Worm (Caenorhabditis elegans) whole organism, L2 larva: ENCODE measurements around the gene lem-2.

ENCODE experiments used
- lin-13 ChIP-seq: fragments of 150-350 bp; optimal IDR thresholded peaks from 2 replicates; lab custom pipeline; 2014; ENCODE audit warnings: missing biosample characterization, missing genetic modification reagents, missing genetic modification characterization
- nhr-11 ChIP-seq: fragments of 150-350 bp; optimal IDR thresholded peaks from 2 replicates; lab custom pipeline; 2014; ENCODE audit warnings: missing biosample characterization, missing genetic modification characterization
- nhr-12 ChIP-seq: fragments of 150-350 bp; optimal IDR thresholded peaks from 2 replicates; lab custom pipeline; 2014; ENCODE audit warnings: missing biosample characterization, missing genetic modification characterization

DNA sequence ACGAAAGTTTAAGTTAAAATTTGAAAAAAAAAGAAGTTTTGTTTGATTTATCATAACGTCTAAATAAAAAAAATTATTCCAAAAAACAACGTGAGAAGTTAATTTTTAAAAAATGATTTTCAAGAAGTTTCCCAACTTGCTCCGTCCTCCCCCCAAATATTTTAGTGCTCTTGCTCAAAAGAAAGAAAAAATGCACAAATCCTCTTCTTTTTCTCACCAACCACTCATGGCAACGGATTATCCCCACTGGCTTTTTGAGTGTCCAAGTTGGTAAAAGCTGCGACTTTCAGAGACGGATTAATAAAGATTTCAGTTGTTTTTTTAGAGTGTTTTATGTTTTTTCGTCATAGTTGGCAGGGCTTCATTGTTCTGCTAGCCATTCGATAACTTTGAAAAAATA, 34.3 kb downstream of the lem-2 start, which contains the start of gene Y39G8C.2:
- TF ChIP-seq nhr-11 (tag; lab: Kevin White, UChicago) (no peak), nhr-12 (no peak), lin-13 (no peak)
